Fruit fly (Drosophila melanogaster) whole organism, pupa: ENCODE results near the gene CG42535.

Source experiments
- CG4496 ChIP-seq: fragments of 200-800 bp; sonication (Bioruptor generic); IDR thresholded peaks from 3 replicates; pipeline ENCODE4 v1.3.6; 2022; ENCODE audit warnings: missing biosample characterization, missing genetic modification characterization
- CG8159 ChIP-seq: fragments of 200-800 bp; sonication (Bioruptor generic); optimal IDR thresholded peaks from 3 replicates; lab custom pipeline; 2018; ENCODE audit warnings: missing biosample characterization, mild to moderate bottlenecking, missing genetic modification characterization, moderate library complexity
- EcR ChIP-seq: fragments of 200-800 bp; sonication (Bioruptor generic); optimal IDR thresholded peaks from 3 replicates; lab custom pipeline; 2019; ENCODE audit warnings: missing biosample characterization, missing genetic modification characterization, mild to moderate bottlenecking, moderate library complexity, missing genetic modification reagents

DNA sequence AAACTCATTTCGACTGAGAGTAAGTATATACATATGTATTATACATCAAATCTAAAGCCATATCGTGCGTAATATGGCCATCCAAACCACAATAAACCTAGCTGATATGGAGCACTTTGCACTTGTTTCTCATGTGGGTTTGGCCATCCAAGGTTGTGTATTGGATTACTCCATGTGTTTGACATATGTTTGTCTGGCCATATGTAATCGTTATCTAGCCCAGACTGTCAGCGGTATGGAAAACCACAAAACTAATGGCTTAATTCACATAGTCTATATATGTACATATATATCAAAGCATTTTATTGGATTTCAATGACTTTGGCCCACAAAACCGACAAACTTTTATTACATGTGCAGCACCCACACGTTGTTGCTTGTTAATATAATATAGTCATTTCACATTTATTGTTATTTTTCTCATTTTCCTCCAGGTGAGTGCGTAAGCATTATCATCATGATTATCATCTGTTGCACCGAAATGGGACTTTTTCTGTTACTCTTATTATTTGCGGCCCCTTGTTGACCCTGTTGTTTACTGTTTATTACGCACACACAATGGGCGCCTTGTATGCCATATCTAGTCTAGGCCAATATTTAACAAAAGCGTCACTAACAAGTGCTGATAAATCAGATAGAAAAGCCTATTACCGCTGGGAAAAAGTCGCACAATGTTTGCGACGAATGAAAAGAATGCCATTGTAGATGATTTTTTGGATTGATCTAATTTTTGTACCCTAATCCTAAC, 25.9 kb upstream of the CG42535 start:
- peak; percentile 22 for TF ChIP-seq CG8159
- TF ChIP-seq CG4496 (GFP tag; lab: Robert Waterston, UW) = peak; percentile 48; the same call in 1 of the 3 replicates
- TF ChIP-seq EcR = no peak
